Fruit fly (Drosophila melanogaster) whole organism, prepupa: ENCODE data around the gene Hph.

Experiments
- Blimp-1 ChIP-seq: fragments of 200-800 bp; sonication (Bioruptor generic); optimal IDR thresholded peaks from 3 replicates; lab custom pipeline; 2017; ENCODE audit warnings: missing biosample characterization, missing genetic modification characterization, mild to moderate bottlenecking, moderate library complexity, missing genetic modification reagents
- CG10631 ChIP-seq: fragments of 200-800 bp; sonication (Bioruptor generic); optimal IDR thresholded peaks from 2 replicates; lab custom pipeline; 2016; ENCODE audit warnings: missing biosample characterization, missing genetic modification characterization
- CG11294 ChIP-seq: fragments of 200-800 bp; sonication (Bioruptor generic); IDR thresholded peaks from 2 replicates; pipeline ENCODE4 v1.3.6; 2022; ENCODE audit warnings: missing biosample characterization, missing genetic modification characterization
- CG11762 ChIP-seq: fragments of 200-800 bp; sonication (Bioruptor generic); optimal IDR thresholded peaks from 3 replicates; lab custom pipeline; 2016; ENCODE audit warnings: missing biosample characterization, missing genetic modification characterization; ENCODE audit not compliant: insufficient read depth
- CG15336 ChIP-seq: fragments of 200-800 bp; sonication (Bioruptor generic); IDR thresholded peaks from 2 replicates; pipeline ENCODE4 v1.3.6; 2022; ENCODE audit warnings: missing biosample characterization, missing genetic modification characterization
- CG1621 ChIP-seq: fragments of 200-800 bp; sonication (Bioruptor generic); optimal IDR thresholded peaks from 3 replicates; lab custom pipeline; 2018; ENCODE audit warnings: missing biosample characterization, mild to moderate bottlenecking, missing genetic modification characterization
- CG3032 ChIP-seq: fragments of 200-800 bp; optimal IDR thresholded peaks from 2 replicates; lab custom pipeline; 2019; ENCODE audit warnings: missing biosample characterization, mild to moderate bottlenecking, missing genetic modification characterization, moderate library complexity
- CG34406 ChIP-seq: fragments of 200-800 bp; sonication (Bioruptor generic); optimal IDR thresholded peaks from 3 replicates; lab custom pipeline; 2016; ENCODE audit warnings: missing biosample characterization, missing genetic modification characterization
- CG3919 ChIP-seq: fragments of 200-800 bp; sonication (Bioruptor generic); optimal IDR thresholded peaks from 3 replicates; lab custom pipeline; 2016; ENCODE audit warnings: missing biosample characterization, missing genetic modification characterization
- CG4318 ChIP-seq: fragments of 200-800 bp; sonication (Bioruptor generic); optimal IDR thresholded peaks from 3 replicates; lab custom pipeline; 2017; ENCODE audit warnings: missing biosample characterization, mild to moderate bottlenecking, missing genetic modification characterization
- CG6163 ChIP-seq: fragments of 200-800 bp; sonication (Bioruptor generic); IDR thresholded peaks from 3 replicates; pipeline ENCODE4 v1.3.6; 2022; ENCODE audit warnings: missing biosample characterization, missing genetic modification characterization
- CG6276 ChIP-seq: fragments of 200-800 bp; sonication (Bioruptor generic); optimal IDR thresholded peaks from 2 replicates; lab custom pipeline; 2017; ENCODE audit warnings: missing biosample characterization, mild to moderate bottlenecking, missing genetic modification characterization
- CG6792 ChIP-seq: fragments of 200-800 bp; sonication (Bioruptor generic); optimal IDR thresholded peaks from 3 replicates; lab custom pipeline; 2016; ENCODE audit warnings: missing biosample characterization, missing genetic modification characterization
- CG6808 ChIP-seq: fragments of 200-800 bp; sonication (Bioruptor generic); optimal IDR thresholded peaks from 3 replicates; lab custom pipeline; 2017; ENCODE audit warnings: missing biosample characterization, missing genetic modification characterization, mild to moderate bottlenecking, moderate library complexity, missing genetic modification reagents
- CG6854 ChIP-seq: fragments of 200-800 bp; sonication (Bioruptor generic); optimal IDR thresholded peaks from 2 replicates; lab custom pipeline; 2017; ENCODE audit warnings: missing biosample characterization, mild to moderate bottlenecking, missing genetic modification characterization
- CG7368 ChIP-seq: fragments of 200-800 bp; sonication (Bioruptor generic); optimal IDR thresholded peaks from 3 replicates; lab custom pipeline; 2016; ENCODE audit warnings: missing biosample characterization, missing genetic modification characterization
- CG8632 ChIP-seq: fragments of 200-800 bp; sonication (Bioruptor generic); optimal IDR thresholded peaks from 3 replicates; lab custom pipeline; 2016; ENCODE audit warnings: missing biosample characterization, missing genetic modification characterization
- CG9139 ChIP-seq: fragments of 200-800 bp; sonication (Bioruptor generic); optimal IDR thresholded peaks from 3 replicates; lab custom pipeline; 2017; ENCODE audit warnings: missing biosample characterization, mild to moderate bottlenecking, missing genetic modification characterization
- Eip78C ChIP-seq: fragments of 200-800 bp; sonication (Bioruptor generic); peaks from one replicate; lab custom pipeline; 2016; ENCODE audit warnings: missing biosample characterization, missing genetic modification characterization
- Eip93F ChIP-seq: fragments of 200-800 bp; sonication (Bioruptor generic); optimal IDR thresholded peaks from 2 replicates; lab custom pipeline; 2016; ENCODE audit warnings: missing biosample characterization, mild to moderate bottlenecking, missing genetic modification characterization
- Ets21C ChIP-seq: fragments of 200-800 bp; sonication (Bioruptor generic); optimal IDR thresholded peaks from 3 replicates; lab custom pipeline; 2016; ENCODE audit warnings: missing biosample characterization, missing genetic modification characterization
- Ets96B ChIP-seq: fragments of 200-800 bp; optimal IDR thresholded peaks from 2 replicates; lab custom pipeline; 2019; ENCODE audit warnings: missing biosample characterization, mild to moderate bottlenecking, missing genetic modification characterization, moderate library complexity
- Gug ChIP-seq: fragments of 200-800 bp; sonication (Bioruptor generic); IDR thresholded peaks from 2 replicates; pipeline ENCODE4 v1.3.6; 2022; ENCODE audit warnings: missing biosample characterization, missing genetic modification characterization
- Hr38 ChIP-seq: sonication (Bioruptor generic); optimal IDR thresholded peaks from 2 replicates; lab custom pipeline; 2016; ENCODE audit warnings: missing biosample characterization, missing genetic modification characterization
- Hr39 ChIP-seq: fragments of 200-800 bp; sonication (Bioruptor generic); optimal IDR thresholded peaks from 2 replicates; lab custom pipeline; 2016; ENCODE audit warnings: missing biosample characterization, missing genetic modification characterization
- Hr4 ChIP-seq: fragments of 200-800 bp; sonication (Bioruptor generic); optimal IDR thresholded peaks from 3 replicates; lab custom pipeline; 2016; ENCODE audit warnings: missing biosample characterization, missing genetic modification characterization
- Lpt ChIP-seq: fragments of 200-800 bp; sonication (Bioruptor generic); optimal IDR thresholded peaks from 3 replicates; lab custom pipeline; 2016; ENCODE audit warnings: missing biosample characterization, missing genetic modification characterization
- Met ChIP-seq: fragments of 200-800 bp; sonication (Bioruptor generic); optimal IDR thresholded peaks from 3 replicates; lab custom pipeline; 2016; ENCODE audit warnings: missing biosample characterization, missing genetic modification characterization
- OdsH ChIP-seq: fragments of 200-800 bp; sonication (Bioruptor generic); optimal IDR thresholded peaks from 3 replicates; lab custom pipeline; 2016; ENCODE audit warnings: missing biosample characterization, missing genetic modification characterization
- Sox102F ChIP-seq: fragments of 200-800 bp; sonication (Bioruptor generic); optimal IDR thresholded peaks from 2 replicates; lab custom pipeline; 2016; ENCODE audit warnings: missing biosample characterization, mild to moderate bottlenecking, missing genetic modification characterization
- Sox15 ChIP-seq: fragments of 200-800 bp; sonication (Bioruptor generic); optimal IDR thresholded peaks from 3 replicates; lab custom pipeline; 2016; ENCODE audit warnings: missing biosample characterization, missing genetic modification characterization
- achi ChIP-seq: fragments of 200-800 bp; sonication (Bioruptor generic); optimal IDR thresholded peaks from 3 replicates; lab custom pipeline; 2016; ENCODE audit warnings: missing biosample characterization, missing genetic modification characterization
- acj6 ChIP-seq: fragments of 200-800 bp; sonication (Bioruptor generic); optimal IDR thresholded peaks from 3 replicates; lab custom pipeline; 2016; ENCODE audit warnings: missing biosample characterization, missing genetic modification characterization
- cyc ChIP-seq: fragments of 200-800 bp; sonication (Bioruptor generic); optimal IDR thresholded peaks from 3 replicates; lab custom pipeline; 2016; ENCODE audit warnings: missing biosample characterization, missing genetic modification characterization
- eg ChIP-seq: fragments of 200-800 bp; sonication (Bioruptor generic); IDR thresholded peaks from 3 replicates; pipeline ENCODE4 v1.3.6; 2022; ENCODE audit warnings: missing biosample characterization, missing genetic modification characterization
- esn ChIP-seq: fragments of 200-800 bp; sonication (Bioruptor generic); optimal IDR thresholded peaks from 2 replicates; lab custom pipeline; 2016; ENCODE audit warnings: missing biosample characterization, mild to moderate bottlenecking, missing genetic modification characterization, moderate library complexity
- fd85E ChIP-seq: fragments of 200-800 bp; sonication (Bioruptor generic); optimal IDR thresholded peaks from 3 replicates; lab custom pipeline; 2016; ENCODE audit warnings: missing biosample characterization, missing genetic modification characterization
- fkh ChIP-seq: fragments of 200-800 bp; sonication (Bioruptor generic); optimal IDR thresholded peaks from 3 replicates; lab custom pipeline; 2017; ENCODE audit warnings: missing biosample characterization, mild to moderate bottlenecking, missing genetic modification characterization, moderate library complexity
- lz ChIP-seq: fragments of 200-800 bp; sonication (Bioruptor generic); optimal IDR thresholded peaks from 3 replicates; lab custom pipeline; 2016; ENCODE audit warnings: missing biosample characterization, missing genetic modification characterization
- net ChIP-seq: fragments of 200-800 bp; sonication (Bioruptor generic); optimal IDR thresholded peaks from 3 replicates; lab custom pipeline; 2016; ENCODE audit warnings: missing biosample characterization, missing genetic modification characterization
- pdm3 ChIP-seq: fragments of 200-800 bp; sonication (Bioruptor generic); optimal IDR thresholded peaks from 3 replicates; lab custom pipeline; 2016; ENCODE audit warnings: missing biosample characterization, missing genetic modification characterization
- salr ChIP-seq, 2 experiments: fragments of 200-800 bp; sonication (Bioruptor generic); optimal IDR thresholded peaks; 3 replicates each; lab custom pipeline; 2016 to 2018; ENCODE audit warnings: missing biosample characterization in 2 of 2, missing genetic modification characterization in 2 of 2, mild to moderate bottlenecking in 1 of 2
- spab ChIP-seq: fragments of 200-800 bp; sonication (Bioruptor generic); optimal IDR thresholded peaks from 2 replicates; lab custom pipeline; 2017; ENCODE audit warnings: missing biosample characterization, mild to moderate bottlenecking, missing genetic modification characterization, missing genetic modification reagents
- svp ChIP-seq: fragments of 200-800 bp; sonication (Bioruptor generic); peaks from one replicate; lab custom pipeline; 2016; ENCODE audit warnings: missing biosample characterization, missing genetic modification characterization
- vri ChIP-seq: fragments of 200-800 bp; sonication (Bioruptor generic); optimal IDR thresholded peaks from 3 replicates; lab custom pipeline; 2016; ENCODE audit warnings: missing biosample characterization, mild to moderate bottlenecking, missing genetic modification characterization

Gene Hph

dm6 chr3R:5261996-5262535, 5.2 kb downstream of the Hph start:
- TF ChIP-seq Eip93F (GFP tag; lab: Kevin White, UChicago) (no peak), Hr4 (no peak), Met (GFP tag; lab: Kevin White, UChicago) (no peak), CG3919 (no peak), CG15336 (GFP tag; lab: Robert Waterston, UW) (no peak), cyc (GFP tag; lab: Kevin White, UChicago) (no peak), Hr38 (GFP tag; lab: Kevin White, UChicago) (no peak), Sox102F (GFP tag; lab: Kevin White, UChicago) (no peak), lz (GFP tag; lab: Kevin White, UChicago) (no peak), Eip78C (GFP tag; lab: Kevin White, UChicago) (peak; percentile 30), salr (GFP tag; optimal IDR thresholded peaks at IDR 0.05; lab: Kevin White, UChicago) (no peak), CG1621 (tag; lab: Kevin White, UChicago) (no peak), Blimp-1 (GFP tag; lab: Kevin White, UChicago) (no peak), fkh (GFP tag; lab: Kevin White, UChicago) (peak; percentile 8), fd85E (GFP tag; lab: Kevin White, UChicago) (no peak), CG6276 (GFP tag; lab: Kevin White, UChicago) (no peak), Gug (GFP tag; lab: Robert Waterston, UW) (no peak), vri (peak; percentile 64), svp (GFP tag; lab: Kevin White, UChicago) (peak; percentile 45), Ets96B (no peak)

dm6 chr3R:5262592-5262991, 5.8 kb downstream of the Hph start, which contains the start of gene Tim17a2:
Gene Tim17a2, minus strand, starts transcription at chr3R:5262692.
- TF ChIP-seq CG3032 (tag; lab: Kevin White, UChicago) = no peak
- no peak for TF ChIP-seq CG10631 (GFP tag; lab: Kevin White, UChicago)
- TF ChIP-seq CG6792 (GFP tag; lab: Kevin White, UChicago) = no peak
- no peak for TF ChIP-seq CG7368 (GFP tag; lab: Kevin White, UChicago)

- no peak for TF ChIP-seq Eip93F (GFP tag; lab: Kevin White, UChicago)
- TF ChIP-seq CG11294 (GFP tag; lab: Robert Waterston, UW) = no peak; the same call in 1 of the 2 replicates
- peak; percentile 14 for TF ChIP-seq acj6 (GFP tag; lab: Kevin White, UChicago)
- TF ChIP-seq CG6808 (GFP tag; lab: Kevin White, UChicago) = peak; percentile 82
- TF ChIP-seq CG11762 (GFP tag; lab: Kevin White, UChicago) = peak; percentile 37
- TF ChIP-seq CG9139 = peak; percentile 46
- TF ChIP-seq Sox15 = peak; percentile 35
- TF ChIP-seq OdsH (GFP tag; lab: Kevin White, UChicago) = peak; percentile 49
- peak; percentile 79 for TF ChIP-seq achi
- peak; percentile 54 for TF ChIP-seq spab (GFP tag; lab: Kevin White, UChicago)
- TF ChIP-seq CG3032 (tag; lab: Kevin White, UChicago) = peak; percentile 81
- peak; percentile 25 for TF ChIP-seq Blimp-1 (GFP tag; lab: Kevin White, UChicago)
- peak; percentile 79 for TF ChIP-seq CG34406
- peak; percentile 18 for TF ChIP-seq CG6792 (GFP tag; lab: Kevin White, UChicago)
- peak; percentile 25 for TF ChIP-seq CG4318 (GFP tag; lab: Kevin White, UChicago)
- TF ChIP-seq net (GFP tag; lab: Kevin White, UChicago) = peak; percentile 45
- TF ChIP-seq Hr39 (GFP tag; lab: Kevin White, UChicago) = peak; percentile 4
- peak; percentile 15 for TF ChIP-seq Sox102F (GFP tag; lab: Kevin White, UChicago)
- TF ChIP-seq pdm3 (GFP tag; lab: Kevin White, UChicago) = peak; percentile 22
- TF ChIP-seq CG6854 (GFP tag; lab: Kevin White, UChicago) = no peak
- TF ChIP-seq CG8632 = peak; percentile 73
- peak; percentile 46 for TF ChIP-seq Hr4
- TF ChIP-seq eg (GFP tag; lab: Robert Waterston, UW) = no peak; the same call in 2 of the 3 replicates
- no peak for TF ChIP-seq Lpt (GFP tag; lab: Kevin White, UChicago)
- no peak for TF ChIP-seq lz (GFP tag; lab: Kevin White, UChicago)
- no peak for TF ChIP-seq Ets21C
- peak in 1 of 2 experiments; percentile 13 for TF ChIP-seq salr (GFP tag; optimal IDR thresholded peaks at IDR 0.05; lab: Kevin White, UChicago)
- TF ChIP-seq esn (GFP tag; lab: Kevin White, UChicago) = peak; percentile 46
- peak; percentile 69 for TF ChIP-seq Ets96B
- TF ChIP-seq CG6163 = peak; percentile 32; the same call in 1 of the 3 replicates
These were observed 6.7 kb downstream of the Hph start for dm6 chr3R:5263311-5264250.
